Worm (Caenorhabditis elegans): ENCODE measurements around the gene eftu-2.
A peak's percentile ranks its signal among the peaks of the same experiment; 100 is the strongest.

DNA sequence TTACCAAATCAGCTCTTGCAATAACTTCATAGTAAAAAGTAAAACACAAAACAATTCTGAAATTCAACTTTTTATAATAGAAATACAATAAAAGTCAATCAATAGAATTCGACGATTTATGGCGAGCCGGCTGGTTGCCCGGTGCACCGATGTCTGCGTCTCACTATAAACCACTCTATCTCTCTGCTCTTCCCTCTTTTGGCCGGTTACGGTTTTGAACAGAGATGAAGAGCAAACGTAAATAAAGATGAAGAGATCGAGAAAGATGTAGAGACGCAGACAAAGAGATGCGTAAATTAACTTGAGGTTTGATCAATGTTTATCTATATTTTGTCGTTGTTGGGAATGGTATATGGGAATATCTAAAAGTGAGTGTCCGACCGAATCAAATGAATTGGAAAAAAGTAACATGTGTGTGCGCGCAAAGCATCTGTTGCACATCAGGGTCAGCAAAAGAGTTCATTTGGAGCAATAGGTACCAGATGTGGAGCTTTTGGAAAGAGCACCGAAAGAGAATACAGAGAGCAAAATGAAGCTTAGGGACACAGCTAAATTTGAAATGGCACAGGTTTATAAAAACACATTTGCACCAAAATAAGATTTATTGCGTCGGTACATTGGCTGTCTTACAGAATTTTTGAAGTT lies 29.0 kb upstream of the eftu-2 start:
- TF ChIP-seq unc-130 (GFP tag; optimal IDR thresholded peaks at IDR 0.05): no peak
- TF ChIP-seq nhr-11 (tag; optimal IDR thresholded peaks at IDR 0.05): no peak
- TF ChIP-seq aly-2 (tag; optimal IDR thresholded peaks at IDR 0.05): no peak
- peak; percentile 37 for TF ChIP-seq nhr-6 (tag; optimal IDR thresholded peaks at IDR 0.05)
- no peak for TF ChIP-seq nhr-102 (tag; optimal IDR thresholded peaks at IDR 0.05)
- no peak for TF ChIP-seq dpl-1 (GFP tag; optimal IDR thresholded peaks at IDR 0.05)
- no peak for TF ChIP-seq D1046.2 (GFP tag; IDR thresholded peaks at IDR 0.05)
- TF ChIP-seq mxl-2 (GFP tag; conservative IDR thresholded peaks at IDR 0.05): no peak
- TF ChIP-seq tag-97 (GFP tag; IDR thresholded peaks at IDR 0.05): no peak
- no peak for TF ChIP-seq lin-39 (tag; optimal IDR thresholded peaks at IDR 0.05)
- peak in 1 of 2 experiments; percentile 58 for TF ChIP-seq unc-62 (GFP tag; optimal IDR thresholded peaks at IDR 0.05 in 1 of 2)
- no peak for TF ChIP-seq unc-62 (tag; optimal IDR thresholded peaks at IDR 0.05)
- TF ChIP-seq fos-1 (tag; optimal IDR thresholded peaks at IDR 0.05): no peak
- TF ChIP-seq hlh-30 (tag; optimal IDR thresholded peaks at IDR 0.05; ENCODE audit: insufficient read depth): no peak

Measured in whole organism, L4 larva.